In the genomic region with DNA sequence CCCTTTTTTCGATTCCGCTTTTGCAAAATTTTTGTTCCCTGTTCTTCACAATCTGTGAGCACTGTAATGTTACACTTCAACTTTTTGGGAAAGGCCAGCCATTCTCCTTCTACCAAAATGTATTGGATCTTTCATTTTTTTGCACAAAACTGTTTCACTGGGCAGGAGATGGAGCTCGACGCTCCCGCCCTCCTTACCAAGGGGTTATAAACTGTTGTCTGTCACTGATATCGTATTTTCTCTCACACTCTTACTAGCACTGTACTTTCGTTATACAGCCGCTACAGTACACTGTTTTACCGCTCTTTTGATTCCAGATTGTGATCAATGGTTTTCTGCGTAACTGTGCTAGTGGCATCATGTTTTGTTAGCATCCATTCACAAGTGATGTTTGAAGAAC, we compare ENCODE assay signal across 3 worm cellular contexts.
A peak's percentile ranks its signal among the peaks of the same experiment; 100 is the strongest.
TF ChIP-seq lines count a peak whose summit lies in the region.

A gene (plus strand): TSS at position 301 of the 400 bp plus-strand sequence.

TF ChIP-seq in whole organism, L1 larva, 84 proteins besides CTCF, POLR2A, EP300 and RAD21:
- no peak for TF ChIP-seq efl-1 (optimal IDR thresholded peaks at IDR 0.05; lab: Kevin White, UChicago)
- peak in 1 of 2 experiments; percentile 49 for TF ChIP-seq efl-1 (GFP tag; optimal IDR thresholded peaks at IDR 0.05 in 1 of 2; lab: Kevin White, UChicago)
- TF ChIP-seq nhr-85 (tag; lab: Kevin White, UChicago) = peak; percentile 36
- TF ChIP-seq fos-1 (tag; optimal IDR thresholded peaks at IDR 0.05; lab: Kevin White, UChicago) = no peak
TF ChIP-seq in whole organism, L1 larva: peak in this region for 2.

TF ChIP-seq in whole organism, L3 larva, 47 proteins besides CTCF, POLR2A, EP300 and RAD21:
- TF ChIP-seq elt-2 (tag; optimal IDR thresholded peaks at IDR 0.05; lab: Kevin White, UChicago) = peak; percentile 33
- TF ChIP-seq pqm-1 (tag; optimal IDR thresholded peaks at IDR 0.05; lab: Kevin White, UChicago) = peak; percentile 61
- no peak for TF ChIP-seq zag-1 (tag; optimal IDR thresholded peaks at IDR 0.05; lab: Kevin White, UChicago)

TF ChIP-seq in whole organism, L4 larva, 104 proteins besides CTCF, POLR2A, EP300 and RAD21:
- TF ChIP-seq mxl-3 (GFP tag; optimal IDR thresholded peaks at IDR 0.05; lab: Kevin White, UChicago) (no peak), hlh-11 (tag; optimal IDR thresholded peaks at IDR 0.05; lab: Kevin White, UChicago) (peak; percentile 9), mxl-2 (GFP tag; conservative IDR thresholded peaks at IDR 0.05; lab: Robert Waterston, UW) (no peak), hmg-1.1 (GFP tag; IDR thresholded peaks at IDR 0.05; lab: Robert Waterston, UW) (no peak), T20F7.1 (GFP tag; optimal IDR thresholded peaks at IDR 0.05; lab: Kevin White, UChicago) (no peak), ceh-32 (tag; optimal IDR thresholded peaks at IDR 0.05; lab: Kevin White, UChicago; ENCODE audit: poor library complexity) (no peak), daf-16 (GFP tag; optimal IDR thresholded peaks at IDR 0.05; lab: Kevin White, UChicago) (no peak), daf-16 (tag; optimal IDR thresholded peaks at IDR 0.05; lab: Kevin White, UChicago) (peak; percentile 30), dve-1 (tag; optimal IDR thresholded peaks at IDR 0.05; lab: Kevin White, UChicago; ENCODE audit: insufficient read depth) (peak; percentile 45)
